Worm (Caenorhabditis elegans) whole organism, mixed stage, embryonic: Measurements from ENCODE around the gene B0252.5.

Experiments used
- blmp-1 ChIP-seq: fragments of 150-350 bp; optimal IDR thresholded peaks from 2 replicates; lab custom pipeline; 2014; ENCODE audit warnings: missing biosample characterization, missing genetic modification characterization
- drap-1 ChIP-seq: fragments of 200-800 bp; sonication (Bioruptor generic); optimal IDR thresholded peaks from 3 replicates; lab custom pipeline; 2018; ENCODE audit warnings: mild to moderate bottlenecking, missing genetic modification characterization, missing compliant biosample characterization
- ham-2 ChIP-seq: fragments of 200-800 bp; sonication (Bioruptor generic); optimal IDR thresholded peaks from 2 replicates; lab custom pipeline; 2018; ENCODE audit warnings: mild to moderate bottlenecking, missing genetic modification characterization, missing compliant biosample characterization
- hlh-1 ChIP-seq: fragments of 150-350 bp; optimal IDR thresholded peaks from 2 replicates; lab custom pipeline; 2014; ENCODE audit warnings: missing biosample characterization, missing genetic modification reagents, missing genetic modification characterization
- mab-5 ChIP-seq: fragments of 150-350 bp; optimal IDR thresholded peaks from 2 replicates; lab custom pipeline; 2014; ENCODE audit warnings: missing biosample characterization, missing genetic modification characterization
- mls-2 ChIP-seq: sonication (generic microtip); optimal IDR thresholded peaks from 2 replicates; lab custom pipeline; 2016; ENCODE audit warnings: mild to moderate bottlenecking, missing genetic modification characterization, moderate library complexity, missing compliant biosample characterization
- nhr-12 ChIP-seq: fragments of 150-350 bp; optimal IDR thresholded peaks from 2 replicates; lab custom pipeline; 2014; ENCODE audit warnings: missing biosample characterization, missing genetic modification characterization
- nhr-28 ChIP-seq: fragments of 150-350 bp; optimal IDR thresholded peaks from 2 replicates; lab custom pipeline; 2014; ENCODE audit warnings: missing biosample characterization, missing genetic modification characterization
- snpc-4 ChIP-seq: fragments of 150-350 bp; optimal IDR thresholded peaks from 2 replicates; lab custom pipeline; 2014; ENCODE audit warnings: missing biosample characterization, missing genetic modification characterization
- tbx-8 ChIP-seq: fragments of 200-800 bp; sonication (Bioruptor generic); optimal IDR thresholded peaks from 2 replicates; lab custom pipeline; 2018; ENCODE audit warnings: mild to moderate bottlenecking, missing genetic modification characterization, moderate library complexity, missing compliant biosample characterization
- unc-120 ChIP-seq: sonication (generic microtip); optimal IDR thresholded peaks from 2 replicates; lab custom pipeline; 2017; ENCODE audit warnings: missing genetic modification characterization, missing compliant biosample characterization; ENCODE audit not compliant: poor library complexity, severe bottlenecking
- unc-62 ChIP-seq: fragments of 150-350 bp; optimal IDR thresholded peaks from 2 replicates; lab custom pipeline; 2014; ENCODE audit warnings: missing biosample characterization, missing genetic modification reagents, missing genetic modification characterization

Gene B0252.5

ce11 chrII:6872493-6872892, 46.2 kb downstream of the B0252.5 start, which contains the start of gene C44B7.5:
Gene C44B7.5 (minus strand): TSS chrII:6872593.
- TF ChIP-seq nhr-12 (tag; lab: Kevin White, UChicago): no peak
- TF ChIP-seq snpc-4 (tag; lab: Kevin White, UChicago): no peak
- no peak for TF ChIP-seq drap-1
- TF ChIP-seq hlh-1 (tag; lab: Kevin White, UChicago): no peak
- no peak for TF ChIP-seq unc-62 (GFP tag; lab: Kevin White, UChicago)
- no peak for TF ChIP-seq tbx-8 (GFP tag; lab: Kevin White, UChicago)
- no peak for TF ChIP-seq ham-2 (GFP tag; lab: Kevin White, UChicago)
- TF ChIP-seq mab-5 (tag; lab: Kevin White, UChicago): no peak
- TF ChIP-seq mls-2 (tag; lab: Kevin White, UChicago): no peak
- no peak for TF ChIP-seq unc-120 (tag; lab: Kevin White, UChicago)
- TF ChIP-seq nhr-28 (tag; lab: Kevin White, UChicago): no peak

- TF ChIP-seq hlh-1 (tag; lab: Kevin White, UChicago) (peak; percentile 62), blmp-1 (tag; lab: Kevin White, UChicago) (no peak)
Measured at ce11 chrII:6870803-6871202, 47.9 kb downstream of the B0252.5 start, which contains the start of gene clhm-1. Gene clhm-1 (minus strand): TSS chrII:6871009.
